Worm (Caenorhabditis elegans) whole organism, young adult: ENCODE data around the gene ZC487.2.

Experiments
- F22D6.2 ChIP-seq: sonication (generic microtip); optimal IDR thresholded peaks from 2 replicates; lab custom pipeline; 2016; ENCODE audit warnings: mild to moderate bottlenecking, missing genetic modification characterization, missing compliant biosample characterization
- F49E8.2 ChIP-seq: sonication (generic microtip); optimal IDR thresholded peaks from 3 replicates; lab custom pipeline; 2017; ENCODE audit warnings: missing genetic modification characterization, mild to moderate bottlenecking, missing compliant biosample characterization, antibody characterized with exemption, moderate library complexity; ENCODE audit not compliant: insufficient read depth
- aptf-2 ChIP-seq: fragments of 200-800 bp; sonication (Bioruptor generic); conservative IDR thresholded peaks from 2 replicates; pipeline ENCODE4 v1.3.6; 2022; ENCODE audit warnings: missing genetic modification reagents, missing genetic modification characterization, missing compliant biosample characterization
- atf-7 ChIP-seq: sonication (generic microtip); optimal IDR thresholded peaks from 2 replicates; lab custom pipeline; 2017; ENCODE audit warnings: mild to moderate bottlenecking, missing genetic modification characterization, missing compliant biosample characterization
- attf-3 ChIP-seq: fragments of 200-800 bp; sonication (Bioruptor generic); conservative IDR thresholded peaks from 2 replicates; pipeline ENCODE4 v1.3.6; 2022; ENCODE audit warnings: missing genetic modification reagents, missing genetic modification characterization, missing compliant biosample characterization
- attf-5 ChIP-seq: fragments of 200-800 bp; sonication (Bioruptor generic); optimal IDR thresholded peaks from 2 replicates; lab custom pipeline; 2018; ENCODE audit warnings: mild to moderate bottlenecking, missing genetic modification characterization, missing compliant biosample characterization
- bed-1 ChIP-seq: fragments of 200-800 bp; sonication (Bioruptor generic); IDR thresholded peaks from 2 replicates; pipeline ENCODE4 v1.3.6; 2022; ENCODE audit warnings: missing genetic modification reagents, missing genetic modification characterization, missing compliant biosample characterization
- ccch-3 ChIP-seq: fragments of 200-800 bp; sonication (Bioruptor generic); optimal IDR thresholded peaks from 2 replicates; lab custom pipeline; 2018; ENCODE audit warnings: mild to moderate bottlenecking, missing genetic modification characterization, missing compliant biosample characterization
- ceh-91 ChIP-seq: fragments of 200-800 bp; sonication (Bioruptor generic); IDR thresholded peaks from 2 replicates; pipeline ENCODE4 v1.3.6; 2022; ENCODE audit warnings: missing genetic modification reagents, missing genetic modification characterization, missing compliant biosample characterization
- chd-7 ChIP-seq: sonication (generic microtip); optimal IDR thresholded peaks from 2 replicates; lab custom pipeline; 2016; ENCODE audit warnings: mild to moderate bottlenecking, missing genetic modification characterization, moderate library complexity, missing compliant biosample characterization
- dpl-1 ChIP-seq: fragments of 150-350 bp; optimal IDR thresholded peaks from 2 replicates; lab custom pipeline; 2014; ENCODE audit warnings: missing biosample characterization, missing genetic modification reagents, missing genetic modification characterization
- gei-17 ChIP-seq: fragments of 200-800 bp; sonication (Bioruptor generic); optimal IDR thresholded peaks from 2 replicates; lab custom pipeline; 2018; ENCODE audit warnings: mild to moderate bottlenecking, missing genetic modification characterization, missing compliant biosample characterization
- hlh-12 ChIP-seq: sonication (generic microtip); optimal IDR thresholded peaks from 2 replicates; lab custom pipeline; 2016; ENCODE audit warnings: missing genetic modification characterization, missing compliant biosample characterization
- hrde-1 ChIP-seq: sonication (generic microtip); optimal IDR thresholded peaks from 2 replicates; lab custom pipeline; 2016; ENCODE audit warnings: missing genetic modification characterization, mild to moderate bottlenecking, missing compliant biosample characterization, moderate library complexity, missing genotype, missing genetic modification reagents, borderline replicate concordance
- lin-26 ChIP-seq: fragments of 200-800 bp; sonication (Bioruptor generic); IDR thresholded peaks from 2 replicates; pipeline ENCODE4 v1.3.6; 2022; ENCODE audit warnings: missing genetic modification reagents, missing genetic modification characterization, missing compliant biosample characterization
- lin-35 ChIP-seq, 3 experiments: fragments of 150-350 bp in 2 of 3; sonication (generic microtip) in 1 of 3; optimal IDR thresholded peaks; 2 replicates each; lab custom pipeline; 2014 to 2018; ENCODE audit warnings: missing biosample characterization in 3 of 3, missing genetic modification characterization in 3 of 3, missing genetic modification reagents in 3 of 3
- lin-40 ChIP-seq: sonication (generic microtip); optimal IDR thresholded peaks from 2 replicates; lab custom pipeline; 2016; ENCODE audit warnings: missing genetic modification characterization, mild to moderate bottlenecking, missing compliant biosample characterization, missing genotype, missing genetic modification reagents
- lin-54 ChIP-seq: fragments of 200-800 bp; sonication (Bioruptor generic); optimal IDR thresholded peaks from 2 replicates; lab custom pipeline; 2018; ENCODE audit warnings: mild to moderate bottlenecking, missing genetic modification characterization, missing compliant biosample characterization
- mel-28 ChIP-seq: sonication (generic microtip); optimal IDR thresholded peaks from 2 replicates; lab custom pipeline; 2016; ENCODE audit warnings: borderline replicate concordance, mild to moderate bottlenecking, missing genetic modification characterization, missing compliant biosample characterization
- mes-4 ChIP-seq: sonication (generic microtip); optimal IDR thresholded peaks from 2 replicates; lab custom pipeline; 2016; ENCODE audit warnings: missing genotype, missing genetic modification characterization, missing compliant biosample characterization
- nhr-27 ChIP-seq: fragments of 200-800 bp; sonication (Bioruptor generic); optimal IDR thresholded peaks from 2 replicates; lab custom pipeline; 2018; ENCODE audit warnings: mild to moderate bottlenecking, missing genetic modification characterization, moderate library complexity, missing compliant biosample characterization
- nhr-80 ChIP-seq: sonication (generic microtip); optimal IDR thresholded peaks from 2 replicates; lab custom pipeline; 2016; ENCODE audit warnings: missing genetic modification characterization, missing compliant biosample characterization
- rpc-1 ChIP-seq, 2 experiments: fragments of 150-350 bp in 1 of 2; sonication (generic microtip) in 1 of 2; optimal IDR thresholded peaks; 2 replicates each; lab custom pipeline; 2014 to 2018; ENCODE audit warnings: missing biosample characterization in 1 of 2, missing genetic modification characterization in 1 of 2, missing genetic modification reagents in 1 of 2, missing genotype in 1 of 2
- sdz-38 ChIP-seq: sonication (generic microtip); optimal IDR thresholded peaks from 2 replicates; lab custom pipeline; 2016; ENCODE audit warnings: missing genotype, missing genetic modification characterization, missing compliant biosample characterization
- snpc-1.3 ChIP-seq: sonication (generic microtip); optimal IDR thresholded peaks from 2 replicates; lab custom pipeline; 2017; ENCODE audit warnings: missing genetic modification characterization, mild to moderate bottlenecking, missing compliant biosample characterization, antibody characterized with exemption, moderate library complexity, missing genotype, missing genetic modification reagents; ENCODE audit not compliant: insufficient read depth
- snpc-4 ChIP-seq, 5 experiments: fragments of 150-350 bp in 1 of 5; sonication (generic microtip) in 4 of 5; optimal IDR thresholded peaks; 2 replicates each; lab custom pipeline; 2014 to 2018; ENCODE audit warnings: missing genetic modification characterization in 5 of 5, missing biosample characterization in 3 of 5, antibody characterized with exemption in 2 of 5, mild to moderate bottlenecking in 2 of 5, missing compliant biosample characterization in 2 of 5, missing genotype in 2 of 5, moderate library complexity in 2 of 5, missing genetic modification reagents in 1 of 5
- tlf-1 ChIP-seq: fragments of 200-800 bp; sonication (Bioruptor generic); optimal IDR thresholded peaks from 2 replicates; lab custom pipeline; 2018; ENCODE audit warnings: mild to moderate bottlenecking, missing genetic modification characterization, missing compliant biosample characterization
- xnd-1 ChIP-seq: sonication (generic microtip); optimal IDR thresholded peaks from 2 replicates; lab custom pipeline; 2016; ENCODE audit warnings: missing genotype, missing genetic modification reagents, missing genetic modification characterization, missing compliant biosample characterization
- zfh-2 ChIP-seq: fragments of 200-800 bp; sonication (Bioruptor generic); conservative IDR thresholded peaks from 2 replicates; pipeline ENCODE4 v1.3.6; 2022; ENCODE audit warnings: missing genetic modification reagents, missing genetic modification characterization, missing compliant biosample characterization
- ztf-18 ChIP-seq: sonication (generic microtip); optimal IDR thresholded peaks from 2 replicates; lab custom pipeline; 2016; ENCODE audit warnings: missing genotype, mild to moderate bottlenecking, missing genetic modification characterization, missing compliant biosample characterization

Gene ZC487.2

ce11 chrV:6767576-6767975, 45.3 kb upstream of the ZC487.2 start:
- no peak for TF ChIP-seq sdz-38 (tag; lab: Kevin White, UChicago)
- TF ChIP-seq attf-5 (GFP tag; lab: Kevin White, UChicago): no peak
- no peak for TF ChIP-seq ceh-91 (GFP tag; lab: Robert Waterston, UW)
- TF ChIP-seq dpl-1 (GFP tag; lab: Kevin White, UChicago): no peak
- TF ChIP-seq mel-28 (tag; lab: Kevin White, UChicago): no peak
- TF ChIP-seq attf-3 (GFP tag; lab: Robert Waterston, UW): no peak
- no peak for TF ChIP-seq F49E8.2 (tag; lab: Kevin White, UChicago)

DNA sequence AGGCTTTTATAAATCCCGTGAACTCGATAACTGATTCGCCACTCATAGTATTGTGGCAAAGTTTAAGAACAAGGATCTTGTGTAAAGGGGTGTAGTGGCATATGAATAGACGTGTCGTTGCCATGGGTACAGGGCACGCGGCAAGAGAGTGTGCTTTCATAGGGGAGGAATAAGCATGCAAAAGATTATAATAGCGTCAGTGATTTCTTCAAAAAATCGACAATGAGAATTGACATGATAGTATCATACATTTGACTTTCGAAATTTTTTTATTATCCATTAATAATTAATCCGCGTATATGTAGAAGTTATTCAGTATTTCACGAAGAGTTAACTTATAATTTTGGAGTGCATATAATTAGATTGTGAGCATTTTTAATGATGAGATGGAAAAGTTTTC, 42.7 kb upstream of the ZC487.2 start, which contains the start of gene bbs-8:
bbs-8 (minus strand) TSS at position 101 of the 400 bp plus-strand sequence.
- TF ChIP-seq nhr-80 (tag; lab: Kevin White, UChicago) (no peak), hrde-1 (tag; lab: Kevin White, UChicago) (no peak)

DNA sequence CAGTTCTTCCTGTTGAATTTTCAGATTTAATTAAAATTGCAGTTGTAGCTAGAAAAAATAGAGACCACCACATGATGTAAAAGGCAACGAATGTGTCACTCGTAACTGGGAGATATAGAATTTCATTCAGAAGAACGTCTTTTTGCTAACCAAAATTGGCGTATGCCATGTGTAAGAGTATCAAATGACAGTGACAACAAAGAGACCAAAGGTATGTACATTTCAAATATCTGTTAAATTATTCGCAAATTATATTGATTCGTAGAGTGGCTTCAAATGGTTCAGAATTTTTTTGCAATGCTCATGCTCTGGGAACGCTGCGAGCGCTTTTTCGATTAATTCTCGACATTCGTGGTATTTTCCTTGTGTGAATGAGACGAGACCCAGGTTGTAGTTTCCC, 40.1 kb upstream of the ZC487.2 start, which contains the start of gene T25F10.4:
T25F10.4 (minus strand) TSS at position 101 of the 400 bp plus-strand sequence.
- TF ChIP-seq atf-7 (tag; lab: Kevin White, UChicago) (no peak), xnd-1 (tag; lab: Kevin White, UChicago) (no peak), tlf-1 (GFP tag; lab: Kevin White, UChicago) (no peak), dpl-1 (GFP tag; lab: Kevin White, UChicago) (no peak), aptf-2 (GFP tag; lab: Robert Waterston, UW) (no peak), bed-1 (no peak), lin-40 (tag; lab: Kevin White, UChicago) (no peak), ztf-18 (tag; lab: Kevin White, UChicago) (no peak), zfh-2 (GFP tag; lab: Robert Waterston, UW) (no peak), hlh-12 (tag; lab: Kevin White, UChicago) (no peak), rpc-1 (optimal IDR thresholded peaks at IDR 0.05; lab: Kevin White, UChicago) (no peak), rpc-1 (tag; optimal IDR thresholded peaks at IDR 0.05; lab: Kevin White, UChicago) (no peak), lin-54 (GFP tag; lab: Kevin White, UChicago) (no peak), nhr-27 (tag; lab: Kevin White, UChicago) (no peak), snpc-4 (GFP tag; optimal IDR thresholded peaks at IDR 0.05; lab: Kevin White, UChicago) (no peak), snpc-4 (tag; optimal IDR thresholded peaks at IDR 0.05; lab: Kevin White, UChicago) (no peak), F49E8.2 (tag; lab: Kevin White, UChicago) (no peak), snpc-1.3 (tag; lab: Kevin White, UChicago) (no peak), mes-4 (no peak), ccch-3 (GFP tag; lab: Kevin White, UChicago) (no peak), lin-35 (GFP tag; optimal IDR thresholded peaks at IDR 0.05; lab: Kevin White, UChicago) (no peak), gei-17 (GFP tag; lab: Kevin White, UChicago) (no peak)

ce11 chrV:6758017-6758416, 35.7 kb upstream of the ZC487.2 start, which contains the start of gene dbl-1:
dbl-1 (plus strand) TSS chrV:6758135.
- TF ChIP-seq F22D6.2 (tag; lab: Kevin White, UChicago) (no peak), zfh-2 (GFP tag; lab: Robert Waterston, UW) (peak; percentile 46; the same call in 1 of the 2 replicates), chd-7 (tag; lab: Kevin White, UChicago) (peak; percentile 37), lin-26 (GFP tag; lab: Robert Waterston, UW) (0 out of 2 replicates have a peak, but pooled peaks have one; percentile 35)
- TF ChIP-seq, all 124 proteins: peak for 3
